2 fruit fly cellular contexts compared by ENCODE assay signal in genomic region chr3R:26226506-26227277, dm6.
TF ChIP-seq lines count a peak whose summit lies in the region.

No protein-coding gene starts in this region.

TF ChIP-seq in whole organism, embryonic, 481 proteins besides CTCF, POLR2A, EP300 and RAD21 (continued from another document):
- no peak for TF ChIP-seq CG8944 (GFP tag; optimal IDR thresholded peaks at IDR 0.05; lab: Kevin White, UChicago)
- TF ChIP-seq vvl (GFP tag; IDR thresholded peaks at IDR 0.05; lab: Robert Waterston, UW): peak; percentile 40; the same call in 1 of the 2 replicates
- no peak for TF ChIP-seq Optix (GFP tag; IDR thresholded peaks at IDR 0.05; lab: Robert Waterston, UW)
- no peak for TF ChIP-seq CG4820 (GFP tag; optimal IDR thresholded peaks at IDR 0.05; lab: Kevin White, UChicago)
- no peak for TF ChIP-seq Atf-2 (GFP tag; optimal IDR thresholded peaks at IDR 0.05; lab: Kevin White, UChicago)
- TF ChIP-seq cwo (GFP tag; optimal IDR thresholded peaks at IDR 0.05; lab: Kevin White, UChicago): peak; percentile 67
- no peak for TF ChIP-seq aop (GFP tag; IDR thresholded peaks at IDR 0.05; lab: Robert Waterston, UW)
- TF ChIP-seq CG31224 (GFP tag; IDR thresholded peaks at IDR 0.05; lab: Robert Waterston, UW): no peak
- no peak for TF ChIP-seq emc (GFP tag; optimal IDR thresholded peaks at IDR 0.05; lab: Kevin White, UChicago)
- TF ChIP-seq lov (optimal IDR thresholded peaks at IDR 0.05; lab: Kevin White, UChicago): no peak
- no peak for TF ChIP-seq lov (GFP tag; IDR thresholded peaks at IDR 0.05; lab: Robert Waterston, UW)
- TF ChIP-seq CG12769 (tag; optimal IDR thresholded peaks at IDR 0.05; lab: Kevin White, UChicago): peak; percentile 5
- no peak for TF ChIP-seq lmd (GFP tag; IDR thresholded peaks at IDR 0.05; lab: Robert Waterston, UW)
- no peak for TF ChIP-seq CG6272 (GFP tag; IDR thresholded peaks at IDR 0.05; lab: Robert Waterston, UW)
- TF ChIP-seq HHEX (GFP tag; optimal IDR thresholded peaks at IDR 0.05; lab: Kevin White, UChicago): no peak
- TF ChIP-seq Six4 (GFP tag; optimal IDR thresholded peaks at IDR 0.05; lab: Kevin White, UChicago): no peak
- TF ChIP-seq ind (GFP tag; optimal IDR thresholded peaks at IDR 0.05; lab: Kevin White, UChicago): no peak
- peak; percentile 51 for TF ChIP-seq sens (GFP tag; lab: Kevin White, UChicago)
- no peak for TF ChIP-seq tgo (GFP tag; IDR thresholded peaks at IDR 0.05; lab: Robert Waterston, UW)
- no peak for TF ChIP-seq so (GFP tag; IDR thresholded peaks at IDR 0.05; lab: Robert Waterston, UW)
- TF ChIP-seq eve (GFP tag; optimal IDR thresholded peaks at IDR 0.05; lab: Kevin White, UChicago): peak in 1 of 2 experiments; percentile 6
- TF ChIP-seq CG18619 (GFP tag; optimal IDR thresholded peaks at IDR 0.05; lab: Kevin White, UChicago): no peak
- no peak for TF ChIP-seq trem (tag; optimal IDR thresholded peaks at IDR 0.05; lab: Kevin White, UChicago)
- no peak for TF ChIP-seq chif (GFP tag; optimal IDR thresholded peaks at IDR 0.05; lab: Kevin White, UChicago)
- TF ChIP-seq Blimp-1 (GFP tag; optimal IDR thresholded peaks at IDR 0.05; lab: Kevin White, UChicago): no peak
- no peak for TF ChIP-seq CG8924 (tag; optimal IDR thresholded peaks at IDR 0.05; lab: Kevin White, UChicago)
- TF ChIP-seq CG12219 (GFP tag; optimal IDR thresholded peaks at IDR 0.05; lab: Kevin White, UChicago): no peak
- TF ChIP-seq ken (GFP tag; IDR thresholded peaks at IDR 0.05; lab: Robert Waterston, UW): 0 out of 3 replicates have a peak, but pooled peaks have one; percentile 10
- TF ChIP-seq CG15601 (tag; optimal IDR thresholded peaks at IDR 0.05; lab: Kevin White, UChicago): no peak

TF ChIP-seq in whole organism, prepupa, 60 proteins besides CTCF, POLR2A, EP300 and RAD21 (continued from another document):
- no peak for TF ChIP-seq Eip75B (GFP tag; optimal IDR thresholded peaks at IDR 0.05; lab: Kevin White, UChicago)
- no peak for TF ChIP-seq Lpt (GFP tag; optimal IDR thresholded peaks at IDR 0.05; lab: Kevin White, UChicago)
- peak; percentile 36 for TF ChIP-seq CG10669 (GFP tag; optimal IDR thresholded peaks at IDR 0.05; lab: Kevin White, UChicago)
- peak; percentile 31 to 51 for TF ChIP-seq ss (GFP tag; optimal IDR thresholded peaks at IDR 0.05; lab: Kevin White, UChicago)
- TF ChIP-seq CG6854 (GFP tag; optimal IDR thresholded peaks at IDR 0.05; lab: Kevin White, UChicago): peak; percentile 21
- TF ChIP-seq pdm3 (GFP tag; optimal IDR thresholded peaks at IDR 0.05; lab: Kevin White, UChicago): no peak
